Fruit fly (Drosophila melanogaster): ENCODE results near the gene Ref2.

dm6 chr2L:12686811-12687210, 40.7 kb upstream of the Ref2 start:
- TF ChIP-seq CG8478 (optimal IDR thresholded peaks at IDR 0.05) (no peak), Dll (optimal IDR thresholded peaks at IDR 0.05) (no peak), psq (optimal IDR thresholded peaks at IDR 0.05) (no peak), usp (GFP tag; optimal IDR thresholded peaks at IDR 0.05) (no peak), pan (optimal IDR thresholded peaks at IDR 0.05) (no peak), EcR (GFP tag; optimal IDR thresholded peaks at IDR 0.05) (no peak)

All from whole organism.